Fruit fly (Drosophila melanogaster) whole organism, embryonic: ENCODE data around the gene CG6738.

Experiments used
- ATbp ChIP-seq: fragments of 200-800 bp; sonication (Bioruptor generic); optimal IDR thresholded peaks from 2 replicates; lab custom pipeline; 2017; ENCODE audit warnings: missing biosample characterization, mild to moderate bottlenecking, missing genetic modification characterization, missing genetic modification reagents
- Atf-2 ChIP-seq: fragments of 200-800 bp; sonication (Bioruptor generic); optimal IDR thresholded peaks from 2 replicates; lab custom pipeline; 2016; ENCODE audit warnings: missing biosample characterization, missing genetic modification characterization
- B-H1 ChIP-seq: fragments of 200-800 bp; sonication (Bioruptor generic); IDR thresholded peaks from 3 replicates; pipeline ENCODE4 v1.3.6; 2022; ENCODE audit warnings: missing biosample characterization, missing genetic modification characterization
- CG10147 ChIP-seq: fragments of 200-800 bp; sonication (Bioruptor generic); optimal IDR thresholded peaks from 2 replicates; lab custom pipeline; 2019; ENCODE audit warnings: missing biosample characterization, mild to moderate bottlenecking, missing genetic modification characterization, moderate library complexity
- CG10274 ChIP-seq: fragments of 200-800 bp; sonication (Bioruptor generic); optimal IDR thresholded peaks from 3 replicates; lab custom pipeline; 2017; ENCODE audit warnings: missing biosample characterization, mild to moderate bottlenecking, missing genetic modification characterization
- CG10321 ChIP-seq: fragments of 200-800 bp; sonication (Bioruptor generic); IDR thresholded peaks from 2 replicates; pipeline ENCODE4 v1.3.6; 2022; ENCODE audit warnings: missing biosample characterization, missing genetic modification characterization
- CG11560 ChIP-seq: fragments of 200-800 bp; sonication (Bioruptor generic); IDR thresholded peaks from 3 replicates; pipeline ENCODE4 v1.3.6; 2022; ENCODE audit warnings: missing biosample characterization, missing genetic modification characterization
- CG12104 ChIP-seq: fragments of 200-800 bp; sonication (Bioruptor generic); optimal IDR thresholded peaks from 3 replicates; lab custom pipeline; 2016; ENCODE audit warnings: missing biosample characterization, missing genetic modification characterization
- CG12659 ChIP-seq: fragments of 200-800 bp; sonication (Bioruptor generic); optimal IDR thresholded peaks from 3 replicates; lab custom pipeline; 2017; ENCODE audit warnings: mild to moderate bottlenecking, missing biosample characterization, missing genetic modification reagents, missing genetic modification characterization
- CG15269 ChIP-seq: fragments of 200-800 bp; sonication (Bioruptor generic); optimal IDR thresholded peaks from 2 replicates; lab custom pipeline; 2018; ENCODE audit warnings: missing biosample characterization, mild to moderate bottlenecking, missing genetic modification characterization, moderate library complexity
- CG15479 ChIP-seq: fragments of 200-800 bp; sonication (Bioruptor generic); optimal IDR thresholded peaks from 3 replicates; lab custom pipeline; 2019; ENCODE audit warnings: missing biosample characterization, mild to moderate bottlenecking, missing genetic modification characterization, moderate library complexity
- CG17361 ChIP-seq: fragments of 200-800 bp; sonication (Bioruptor generic); IDR thresholded peaks from 3 replicates; pipeline ENCODE4 v1.3.6; 2022; ENCODE audit warnings: missing biosample characterization, missing genetic modification characterization
- CG2129 ChIP-seq: fragments of 200-800 bp; sonication (Bioruptor generic); IDR thresholded peaks from 2 replicates; pipeline ENCODE4 v1.3.6; 2022; ENCODE audit warnings: missing biosample characterization, missing genetic modification characterization; ENCODE audit not compliant: partially characterized antibody
- CG32532 ChIP-seq: fragments of 200-800 bp; sonication (Bioruptor generic); IDR thresholded peaks from 2 replicates; pipeline ENCODE4 v1.3.6; 2022; ENCODE audit warnings: missing biosample characterization, missing genetic modification characterization
- CG3838 ChIP-seq: fragments of 200-800 bp; sonication (Bioruptor generic); optimal IDR thresholded peaks from 3 replicates; lab custom pipeline; 2016; ENCODE audit warnings: missing biosample characterization, missing genetic modification characterization
- CG4404 ChIP-seq: fragments of 200-800 bp; sonication (Bioruptor generic); IDR thresholded peaks from 2 replicates; pipeline ENCODE4 v1.3.6; 2022; ENCODE audit warnings: missing biosample characterization, missing genetic modification characterization
- CG5953 ChIP-seq: fragments of 200-800 bp; sonication (Bioruptor generic); IDR thresholded peaks from 2 replicates; pipeline ENCODE4 v1.3.6; 2022; ENCODE audit warnings: missing biosample characterization, missing genetic modification characterization
- CG8478 ChIP-seq: fragments of >200 bp; optimal IDR thresholded peaks from 2 replicates; lab custom pipeline; 2018
- CG9437 ChIP-seq: fragments of 200-800 bp; sonication (Bioruptor generic); optimal IDR thresholded peaks from 2 replicates; lab custom pipeline; 2018; ENCODE audit warnings: missing biosample characterization, mild to moderate bottlenecking, missing genetic modification characterization
- CHES-1-like ChIP-seq: fragments of 200-800 bp; sonication (Bioruptor generic); optimal IDR thresholded peaks from 2 replicates; lab custom pipeline; 2016; ENCODE audit warnings: missing biosample characterization, missing genetic modification characterization
- Dbx ChIP-seq: fragments of 200-800 bp; sonication (Bioruptor generic); IDR thresholded peaks from 3 replicates; pipeline ENCODE4 v1.3.6; 2022; ENCODE audit warnings: missing biosample characterization, missing genetic modification characterization
- Dfd ChIP-seq, 2 experiments: fragments of >200 bp; optimal IDR thresholded peaks; 2 replicates each; lab custom pipeline; 2017; ENCODE audit warnings: missing biosample characterization in 2 of 2, missing genetic modification characterization in 2 of 2
- Eip74EF ChIP-seq, 2 experiments: fragments of 200-800 bp in 1 of 2; fragments of >200 bp in 1 of 2; sonication (Bioruptor generic) in 1 of 2; optimal IDR thresholded peaks; 2 replicates each; lab custom pipeline; 2017 to 2019; ENCODE audit warnings: missing biosample characterization in 2 of 2, missing genetic modification characterization in 2 of 2, mild to moderate bottlenecking in 1 of 2, moderate library complexity in 1 of 2
- Fer1 ChIP-seq: fragments of 200-800 bp; sonication (Bioruptor generic); optimal IDR thresholded peaks from 2 replicates; lab custom pipeline; 2017; ENCODE audit warnings: missing biosample characterization, mild to moderate bottlenecking, missing genetic modification characterization
- HLH4C ChIP-seq: fragments of 200-800 bp; sonication (Bioruptor generic); IDR thresholded peaks from 3 replicates; pipeline ENCODE4 v1.3.6; 2022; ENCODE audit warnings: missing biosample characterization, missing genetic modification characterization; ENCODE audit not compliant: partially characterized antibody
- MESR4 ChIP-seq: fragments of 200-800 bp; sonication (Bioruptor generic); optimal IDR thresholded peaks from 2 replicates; lab custom pipeline; 2018; ENCODE audit warnings: missing biosample characterization, mild to moderate bottlenecking, missing genetic modification characterization, moderate library complexity
- Ptx1 ChIP-seq: fragments of 200-800 bp; sonication (Bioruptor generic); IDR thresholded peaks from 2 replicates; pipeline ENCODE4 v1.3.6; 2022; ENCODE audit warnings: missing biosample characterization, missing genetic modification characterization
- Rfx ChIP-seq: fragments of 200-800 bp; sonication (Bioruptor generic); IDR thresholded peaks from 2 replicates; pipeline ENCODE4 v1.3.6; 2022; ENCODE audit warnings: missing biosample characterization, missing genetic modification characterization
- Sry-δ ChIP-seq: fragments of 200-800 bp; sonication (Bioruptor generic); optimal IDR thresholded peaks from 2 replicates; lab custom pipeline; 2016; ENCODE audit warnings: missing biosample characterization, missing genetic modification characterization
- Ssrp ChIP-seq: fragments of 200-800 bp; sonication (Bioruptor generic); optimal IDR thresholded peaks from 2 replicates; lab custom pipeline; 2018; ENCODE audit warnings: missing biosample characterization, mild to moderate bottlenecking, missing genetic modification characterization, moderate library complexity
- ac ChIP-seq: fragments of 200-800 bp; sonication (Bioruptor generic); optimal IDR thresholded peaks from 3 replicates; lab custom pipeline; 2017; ENCODE audit warnings: missing biosample characterization, mild to moderate bottlenecking, missing genetic modification characterization
- amos ChIP-seq: fragments of 200-800 bp; sonication (Bioruptor generic); IDR thresholded peaks from 2 replicates; pipeline ENCODE4 v1.3.6; 2022; ENCODE audit warnings: missing biosample characterization, missing genetic modification characterization; ENCODE audit not compliant: partially characterized antibody
- ato ChIP-seq: fragments of 200-800 bp; sonication (Bioruptor generic); IDR thresholded peaks from 2 replicates; pipeline ENCODE4 v1.3.6; 2022; ENCODE audit warnings: missing biosample characterization, missing genetic modification characterization; ENCODE audit not compliant: partially characterized antibody
- bsh ChIP-seq, 2 experiments: fragments of 200-800 bp; sonication (Bioruptor generic); optimal IDR thresholded peaks; 2 replicates each; lab custom pipeline; 2017 to 2018; ENCODE audit warnings: mild to moderate bottlenecking in 2 of 2, missing biosample characterization in 2 of 2, missing genetic modification characterization in 2 of 2, moderate library complexity in 1 of 2
- cad ChIP-seq: fragments of >200 bp; optimal IDR thresholded peaks from 2 replicates; lab custom pipeline; 2017; ENCODE audit warnings: missing biosample characterization, missing genetic modification characterization
- crol ChIP-seq: fragments of 200-800 bp; sonication (Bioruptor generic); IDR thresholded peaks from 2 replicates; pipeline ENCODE4 v1.3.6; 2022; ENCODE audit warnings: missing biosample characterization, missing genetic modification characterization
- da ChIP-seq: fragments of 200-800 bp; sonication (Bioruptor generic); optimal IDR thresholded peaks from 2 replicates; lab custom pipeline; 2016; ENCODE audit warnings: missing biosample characterization, missing genetic modification characterization
- dan ChIP-seq: fragments of 200-800 bp; sonication (Bioruptor generic); IDR thresholded peaks from 2 replicates; pipeline ENCODE4 v1.3.6; 2022; ENCODE audit warnings: missing biosample characterization, missing genetic modification characterization
- dati ChIP-seq: fragments of 200-800 bp; sonication (Bioruptor generic); IDR thresholded peaks from 2 replicates; pipeline ENCODE4 v1.3.6; 2022; ENCODE audit warnings: missing biosample characterization, missing genetic modification characterization
- gcm ChIP-seq: fragments of 200-800 bp; sonication (Bioruptor generic); optimal IDR thresholded peaks from 2 replicates; lab custom pipeline; 2019; ENCODE audit warnings: missing biosample characterization, mild to moderate bottlenecking, missing genetic modification characterization, moderate library complexity
- grn ChIP-seq: fragments of 200-800 bp; sonication (Bioruptor generic); optimal IDR thresholded peaks from 3 replicates; lab custom pipeline; 2017; ENCODE audit warnings: missing biosample characterization, missing genetic modification characterization
- maf-S ChIP-seq: fragments of 200-800 bp; sonication (Bioruptor generic); optimal IDR thresholded peaks from 2 replicates; lab custom pipeline; 2016; ENCODE audit warnings: missing biosample characterization, missing genetic modification characterization
- mirr ChIP-seq: fragments of 200-800 bp; sonication (Bioruptor generic); optimal IDR thresholded peaks from 3 replicates; lab custom pipeline; 2018; ENCODE audit warnings: missing biosample characterization, mild to moderate bottlenecking, missing genetic modification characterization
- oc ChIP-seq: fragments of 200-800 bp; sonication (Bioruptor generic); optimal IDR thresholded peaks from 2 replicates; lab custom pipeline; 2018; ENCODE audit warnings: missing biosample characterization, mild to moderate bottlenecking, missing genetic modification characterization, moderate library complexity
- run ChIP-seq: fragments of 200-800 bp; sonication (Bioruptor generic); optimal IDR thresholded peaks from 3 replicates; lab custom pipeline; 2018; ENCODE audit warnings: missing biosample characterization, mild to moderate bottlenecking, missing genetic modification characterization
- sd ChIP-seq: fragments of 200-800 bp; sonication (Bioruptor generic); optimal IDR thresholded peaks from 3 replicates; lab custom pipeline; 2018; ENCODE audit warnings: missing biosample characterization, mild to moderate bottlenecking, missing genetic modification characterization, moderate library complexity
- shn ChIP-seq: fragments of 200-800 bp; sonication (Bioruptor generic); optimal IDR thresholded peaks from 3 replicates; lab custom pipeline; 2016; ENCODE audit warnings: missing biosample characterization, missing genetic modification characterization
- slbo ChIP-seq: fragments of 200-800 bp; sonication (Bioruptor generic); IDR thresholded peaks from 2 replicates; pipeline ENCODE4 v1.3.6; 2022; ENCODE audit warnings: missing biosample characterization, missing genetic modification characterization
- tll ChIP-seq, 2 experiments: fragments of 200-800 bp in 1 of 2; fragments of >200 bp in 1 of 2; sonication (Bioruptor generic) in 1 of 2; optimal IDR thresholded peaks; 2 replicates each; lab custom pipeline; 2017 to 2019; ENCODE audit warnings: missing biosample characterization in 2 of 2, missing genetic modification characterization in 2 of 2, mild to moderate bottlenecking in 1 of 2, moderate library complexity in 1 of 2
- vvl ChIP-seq: fragments of 200-800 bp; sonication (Bioruptor generic); IDR thresholded peaks from 2 replicates; pipeline ENCODE4 v1.3.6; 2022; ENCODE audit warnings: missing biosample characterization, missing genetic modification characterization

Gene CG6738

dm6 chr3R:23127796-23128195, 28.5 kb downstream of the CG6738 start, which contains the start of gene CG31457 (continued):
- TF ChIP-seq shn (GFP tag; lab: Kevin White, UChicago) (no peak), HLH4C (GFP tag; lab: Robert Waterston, UW) (peak; percentile 69), Sry-δ (GFP tag; lab: Kevin White, UChicago) (peak; percentile 76), dati (GFP tag; lab: Robert Waterston, UW) (no peak), CG8478 (lab: Kevin White, UChicago) (no peak), Rfx (GFP tag; lab: Robert Waterston, UW) (no peak), CG2129 (GFP tag; lab: Robert Waterston, UW) (peak; percentile 46; the same call in 1 of the 2 replicates), ATbp (GFP tag; lab: Kevin White, UChicago) (no peak), CG5953 (GFP tag; lab: Robert Waterston, UW) (no peak), CG3838 (GFP tag; lab: Kevin White, UChicago) (no peak), gcm (GFP tag; lab: Kevin White, UChicago) (no peak), CG10147 (no peak), crol (no peak), ac (GFP tag; lab: Kevin White, UChicago) (no peak), dan (GFP tag; lab: Robert Waterston, UW) (no peak), CG4404 (GFP tag; lab: Robert Waterston, UW) (no peak), ato (GFP tag; lab: Robert Waterston, UW) (peak; percentile 41), MESR4 (peak; percentile 50), bsh (GFP tag; optimal IDR thresholded peaks at IDR 0.05; lab: Kevin White, UChicago) (no peak), slbo (no peak), Ssrp (no peak), CG12659 (GFP tag; lab: Kevin White, UChicago) (peak; percentile 45), CG17361 (no peak), Eip74EF (GFP tag; optimal IDR thresholded peaks at IDR 0.05; lab: Kevin White, UChicago) (no peak), Dbx (GFP tag; lab: Robert Waterston, UW) (no peak)

- peak in 1 of 2 experiments; percentile 99 for TF ChIP-seq tll (GFP tag; optimal IDR thresholded peaks at IDR 0.05; lab: Kevin White, UChicago)
- TF ChIP-seq grn (GFP tag; lab: Kevin White, UChicago) = peak; percentile 53
- no peak for TF ChIP-seq Sry-δ (GFP tag; lab: Kevin White, UChicago)
- TF ChIP-seq CG15479 = peak; percentile 59
- TF ChIP-seq maf-S (GFP tag; lab: Kevin White, UChicago) = no peak
Observed at dm6 chr3R:23129617-23130016, 30.3 kb downstream of the CG6738 start.

dm6 chr3R:23130181-23130580, 30.8 kb downstream of the CG6738 start:
- TF ChIP-seq sd (tag; lab: Kevin White, UChicago) = peak; percentile 78
- no peak for TF ChIP-seq amos (GFP tag; lab: Robert Waterston, UW)
- no peak for TF ChIP-seq CG10274 (GFP tag; lab: Kevin White, UChicago)
- TF ChIP-seq dan (GFP tag; lab: Robert Waterston, UW) = no peak
- TF ChIP-seq CG15269 = no peak
- TF ChIP-seq oc (tag; lab: Kevin White, UChicago) = peak; percentile 65
- TF ChIP-seq CG10321 = no peak
- peak; percentile 30 for TF ChIP-seq run (tag; lab: Kevin White, UChicago)
- peak; percentile 78 for TF ChIP-seq cad (GFP tag; lab: Kevin White, UChicago)
- TF ChIP-seq Dfd (GFP tag; optimal IDR thresholded peaks at IDR 0.05; lab: Kevin White, UChicago) = no peak
- TF ChIP-seq vvl (GFP tag; lab: Robert Waterston, UW) = peak; percentile 37; the same call in 1 of the 2 replicates
- no peak for TF ChIP-seq Atf-2 (GFP tag; lab: Kevin White, UChicago)
- TF ChIP-seq B-H1 = no peak
- TF ChIP-seq Fer1 (GFP tag; lab: Kevin White, UChicago) = no peak
- TF ChIP-seq Ptx1 (GFP tag; lab: Robert Waterston, UW) = no peak
- no peak for TF ChIP-seq CG11560 (tag; lab: Robert Waterston, UW)
- no peak for TF ChIP-seq da
- no peak for TF ChIP-seq CHES-1-like (GFP tag; lab: Kevin White, UChicago)
- no peak for TF ChIP-seq mirr (GFP tag; lab: Kevin White, UChicago)
- no peak for TF ChIP-seq CG32532 (GFP tag; lab: Robert Waterston, UW)
- TF ChIP-seq CG9437 (GFP tag; lab: Kevin White, UChicago) = no peak
- no peak for TF ChIP-seq CG12104
